Worm (Caenorhabditis elegans): ENCODE results near the gene dolk-1.

ce11 chrIII:11978742-11979141, 45.3 kb upstream of the dolk-1 start, which contains the start of gene Y56A3A.30:
- no peak for TF ChIP-seq W03F9.2 (tag; optimal IDR thresholded peaks at IDR 0.05)
- no peak for TF ChIP-seq him-1 (tag; optimal IDR thresholded peaks at IDR 0.05)
